Fruit fly (Drosophila melanogaster): ENCODE data around the gene CG17139.

DNA sequence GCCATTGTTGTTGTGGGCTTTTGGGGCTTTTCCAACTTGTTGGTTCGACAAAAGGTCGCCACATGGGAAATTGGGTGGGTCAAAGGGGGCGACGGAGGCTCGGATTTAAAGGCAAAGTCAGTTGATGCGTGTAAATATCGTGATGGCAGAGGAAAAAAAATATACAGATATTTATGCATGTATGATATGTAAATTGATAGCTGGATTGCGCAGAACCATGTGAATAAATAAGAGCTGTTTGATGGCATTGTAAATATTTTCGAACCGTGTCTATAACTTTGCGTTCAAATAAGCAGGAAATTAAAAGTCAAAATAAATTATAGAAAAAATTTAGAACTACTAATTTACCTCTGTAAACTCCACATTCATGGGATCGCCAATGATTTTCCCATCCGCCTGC, 22.8 kb downstream of the CG17139 start:
- TF ChIP-seq CG8478 (optimal IDR thresholded peaks at IDR 0.05) (no peak), CTCF (optimal IDR thresholded peaks at IDR 0.05) (no peak)

Data from S2 (cell line).